Fruit fly (Drosophila melanogaster): ENCODE data around the gene CG14355.

CG14355 gene

dm6 chr3R:14125479-14126121 is 26.1 kb downstream of the CG14355 start, which contains the start of the genes 140up and Polr2B (continued):
- TF ChIP-seq Bteb2 (GFP tag; optimal IDR thresholded peaks at IDR 0.05) (peak; percentile 52), Oaz (GFP tag; IDR thresholded peaks at IDR 0.05) (peak; percentile 63), so (GFP tag; IDR thresholded peaks at IDR 0.05) (peak; percentile 90), sens (GFP tag) (peak; percentile 95), CG6254 (GFP tag; optimal IDR thresholded peaks at IDR 0.05) (peak; percentile 76), tna (GFP tag; IDR thresholded peaks at IDR 0.05; ENCODE audit: partially characterized antibody) (no peak), CG11560 (tag; IDR thresholded peaks at IDR 0.05) (peak; percentile 83), CG2129 (GFP tag; IDR thresholded peaks at IDR 0.05; ENCODE audit: partially characterized antibody) (no peak), CG11093 (GFP tag; IDR thresholded peaks at IDR 0.05) (peak; percentile 84), HmgD (GFP tag; optimal IDR thresholded peaks at IDR 0.05) (peak; percentile 58), HLHmδ (GFP tag; optimal IDR thresholded peaks at IDR 0.05) (no peak), Ptx1 (GFP tag; IDR thresholded peaks at IDR 0.05) (peak; percentile 97), Adf1 (GFP tag; IDR thresholded peaks at IDR 0.05) (peak; percentile 70), CG17359 (tag; optimal IDR thresholded peaks at IDR 0.05) (peak; percentile 93), Mrtf (GFP tag; IDR thresholded peaks at IDR 0.05) (peak; percentile 88), gcm2 (GFP tag; optimal IDR thresholded peaks at IDR 0.05) (no peak), CG11247 (GFP tag; IDR thresholded peaks at IDR 0.05) (peak; percentile 91), Xrp1 (GFP tag; IDR thresholded peaks at IDR 0.05) (peak; percentile 97), knrl (GFP tag; IDR thresholded peaks at IDR 0.05; ENCODE audit: partially characterized antibody) (no peak; the same call in 2 of the 3 replicates), H15 (GFP tag; IDR thresholded peaks at IDR 0.05) (peak; percentile 86; the same call in 2 of the 3 replicates), CG10147 (GFP tag; optimal IDR thresholded peaks at IDR 0.05) (peak; percentile 88), CG18476 (GFP tag; optimal IDR thresholded peaks at IDR 0.05) (peak; percentile 93), nerfin-1 (tag; optimal IDR thresholded peaks at IDR 0.05) (peak; percentile 90), CG2199 (GFP tag; IDR thresholded peaks at IDR 0.05) (no peak), CG10565 (GFP tag; optimal IDR thresholded peaks at IDR 0.05) (peak; percentile 56), CG6854 (GFP tag; optimal IDR thresholded peaks at IDR 0.05) (peak; percentile 61), Six4 (GFP tag; optimal IDR thresholded peaks at IDR 0.05) (peak; percentile 89), onecut (GFP tag; IDR thresholded peaks at IDR 0.05) (peak; percentile 75), psq (GFP tag; optimal IDR thresholded peaks at IDR 0.05) (peak; percentile 84), zen2 (GFP tag; IDR thresholded peaks at IDR 0.05; ENCODE audit: partially characterized antibody) (no peak), sr (GFP tag; IDR thresholded peaks at IDR 0.05) (peak; percentile 44; the same call in 1 of the 3 replicates), Nf-YA (GFP tag; IDR thresholded peaks at IDR 0.05) (peak; percentile 79), seq (GFP tag; IDR thresholded peaks at IDR 0.05) (peak; percentile 81), CG12769 (tag; optimal IDR thresholded peaks at IDR 0.05) (no peak), kah (GFP tag; optimal IDR thresholded peaks at IDR 0.05) (peak; percentile 76), CG7839 (tag; optimal IDR thresholded peaks at IDR 0.05) (peak; percentile 94), usp (GFP tag; optimal IDR thresholded peaks at IDR 0.05) (no peak), ind (GFP tag; optimal IDR thresholded peaks at IDR 0.05) (peak; percentile 96), CG17802 (tag; optimal IDR thresholded peaks at IDR 0.05) (peak; percentile 76), CrebB (tag; optimal IDR thresholded peaks at IDR 0.05) (peak; percentile 76), unc-4 (GFP tag; IDR thresholded peaks at IDR 0.05; ENCODE audit: partially characterized antibody) (no peak), Eip74EF (GFP tag; optimal IDR thresholded peaks at IDR 0.05) (no peak), CG12236 (GFP tag; optimal IDR thresholded peaks at IDR 0.05) (no peak), tup (GFP tag; optimal IDR thresholded peaks at IDR 0.05) (peak; percentile 78), CG3163 (GFP tag; optimal IDR thresholded peaks at IDR 0.05) (peak; percentile 23), CG33557 (GFP tag; optimal IDR thresholded peaks at IDR 0.05) (peak; percentile 93), CG30020 (tag; optimal IDR thresholded peaks at IDR 0.05) (peak; percentile 81), hkb (optimal IDR thresholded peaks at IDR 0.05) (no peak), hkb (GFP tag; IDR thresholded peaks at IDR 0.05) (peak; percentile 90), CG4854 (GFP tag; optimal IDR thresholded peaks at IDR 0.05) (peak; percentile 74)

Data from whole organism, embryonic.